Fruit fly (Drosophila melanogaster) whole organism, pupa: ENCODE measurements around the gene spag4.

Experiments
- CG10348 ChIP-seq: fragments of 200-800 bp; sonication (Bioruptor generic); IDR thresholded peaks from 2 replicates; pipeline ENCODE4 v1.3.6; 2022; ENCODE audit warnings: missing biosample characterization, missing genetic modification characterization
- CG15710 ChIP-seq: fragments of 200-800 bp; sonication (Bioruptor generic); optimal IDR thresholded peaks from 2 replicates; lab custom pipeline; 2018; ENCODE audit warnings: missing biosample characterization, mild to moderate bottlenecking, missing genetic modification characterization, moderate library complexity
- CG8159 ChIP-seq: fragments of 200-800 bp; sonication (Bioruptor generic); optimal IDR thresholded peaks from 3 replicates; lab custom pipeline; 2018; ENCODE audit warnings: missing biosample characterization, mild to moderate bottlenecking, missing genetic modification characterization, moderate library complexity
- EcR ChIP-seq: fragments of 200-800 bp; sonication (Bioruptor generic); optimal IDR thresholded peaks from 3 replicates; lab custom pipeline; 2019; ENCODE audit warnings: missing biosample characterization, missing genetic modification characterization, mild to moderate bottlenecking, moderate library complexity, missing genetic modification reagents
- Snoo ChIP-seq: fragments of 200-800 bp; sonication (Bioruptor generic); optimal IDR thresholded peaks from 3 replicates; lab custom pipeline; 2017; ENCODE audit warnings: missing biosample characterization, mild to moderate bottlenecking, missing genetic modification characterization, inconsistent platforms

- TF ChIP-seq Snoo (tag; lab: Kevin White, UChicago) (no peak), CG10348 (GFP tag; lab: Robert Waterston, UW) (no peak), CG15710 (no peak), CG8159 (tag; lab: Kevin White, UChicago) (no peak), EcR (GFP tag; lab: Kevin White, UChicago) (no peak)
Measured at dm6 chr2L:11628292-11628691, 16.7 kb upstream of the spag4 start.
